Worm (Caenorhabditis elegans): ENCODE results near the gene sri-61.

- TF ChIP-seq ceh-82 (tag; optimal IDR thresholded peaks at IDR 0.05) (no peak), egl-27 (tag; optimal IDR thresholded peaks at IDR 0.05) (no peak), Y48G9A.11 (GFP tag; IDR thresholded peaks at IDR 0.05) (no peak), ztf-11 (tag; optimal IDR thresholded peaks at IDR 0.05) (no peak), fkh-10 (GFP tag; optimal IDR thresholded peaks at IDR 0.05) (no peak), ceh-44 (GFP tag; IDR thresholded peaks at IDR 0.05) (no peak), nhr-6 (tag; optimal IDR thresholded peaks at IDR 0.05) (no peak), saeg-2 (GFP tag; IDR thresholded peaks at IDR 0.05) (no peak), duxl-1 (tag; optimal IDR thresholded peaks at IDR 0.05; ENCODE audit: poor library complexity) (no peak), lsy-2 (tag; optimal IDR thresholded peaks at IDR 0.05) (no peak), madf-9 (GFP tag; conservative IDR thresholded peaks at IDR 0.05) (no peak), hlh-30 (tag; optimal IDR thresholded peaks at IDR 0.05; ENCODE audit: insufficient read depth) (no peak), pqm-1 (tag; optimal IDR thresholded peaks at IDR 0.05) (no peak), lin-39 (tag; optimal IDR thresholded peaks at IDR 0.05) (no peak)
These were observed 34.5 kb downstream of the sri-61 start, which contains the start of gene F22E5.22 for ce11 chrII:2665606-2666005.

Measured in whole organism, L4 larva.